Fruit fly (Drosophila melanogaster): ENCODE data around the gene EndoA.
A peak's percentile ranks its signal among the peaks of the same experiment; 100 is the strongest.

Gene EndoA

DNA sequence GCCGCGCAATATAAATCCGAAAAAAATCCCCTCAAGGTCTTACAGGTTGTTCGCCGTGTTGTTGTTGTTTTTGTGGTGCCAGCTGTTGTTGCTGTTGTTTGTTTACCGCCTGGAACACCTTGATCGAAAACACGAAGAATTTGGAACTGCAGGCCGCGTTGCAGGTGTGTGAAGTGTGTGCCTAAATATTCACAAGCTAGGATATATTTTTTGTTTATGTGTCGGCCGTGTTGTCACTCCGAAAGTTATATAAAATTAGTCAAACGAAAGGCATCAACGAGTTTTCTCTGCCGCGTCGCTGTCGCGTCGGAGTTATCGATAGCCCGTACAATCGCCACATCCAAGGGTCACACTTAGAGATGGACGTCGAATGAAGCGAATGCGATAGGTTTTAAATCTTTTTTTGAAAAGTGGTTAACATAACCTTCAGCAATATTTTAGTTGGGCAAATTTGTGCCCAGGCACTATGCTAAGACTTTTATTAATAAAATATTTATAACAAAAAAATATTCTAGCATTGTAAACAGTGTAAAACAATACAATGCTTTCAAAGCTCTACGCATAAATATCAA is 22.0 kb downstream of the EndoA start, which contains the start of gene Mpc1 (continued):
- TF ChIP-seq zen2 (GFP tag; IDR thresholded peaks at IDR 0.05; ENCODE audit: partially characterized antibody), result peak; percentile 52; the same call in 2 of the 3 replicates
- TF ChIP-seq CG10462 (GFP tag; optimal IDR thresholded peaks at IDR 0.05), result no peak
- no peak for TF ChIP-seq CG17328 (GFP tag; IDR thresholded peaks at IDR 0.05)
- TF ChIP-seq ind (GFP tag; optimal IDR thresholded peaks at IDR 0.05), result no peak
- TF ChIP-seq CG3281 (GFP tag; optimal IDR thresholded peaks at IDR 0.05), result no peak
- TF ChIP-seq zen (tag; optimal IDR thresholded peaks at IDR 0.05), result no peak
- no peak for TF ChIP-seq yki (optimal IDR thresholded peaks at IDR 0.05)
- TF ChIP-seq CrebB (tag; optimal IDR thresholded peaks at IDR 0.05), result no peak
- no peak for TF ChIP-seq CG3163 (GFP tag; optimal IDR thresholded peaks at IDR 0.05)
- TF ChIP-seq sna (GFP tag; IDR thresholded peaks at IDR 0.05; ENCODE audit: partially characterized antibody), result 0 out of 2 replicates have a peak, but pooled peaks have one; percentile 64
- TF ChIP-seq Ssrp (tag; optimal IDR thresholded peaks at IDR 0.05), result no peak
- TF ChIP-seq vnd (GFP tag; IDR thresholded peaks at IDR 0.05; ENCODE audit: partially characterized antibody), result peak; percentile 67
- no peak for TF ChIP-seq CG17612 (GFP tag; IDR thresholded peaks at IDR 0.05)
- no peak for TF ChIP-seq Mrtf (GFP tag; IDR thresholded peaks at IDR 0.05)
- TF ChIP-seq CG30020 (tag; optimal IDR thresholded peaks at IDR 0.05), result peak; percentile 46
- peak; percentile 56; the same call in 1 of the 4 replicates for TF ChIP-seq chinmo (GFP tag; IDR thresholded peaks at IDR 0.05; ENCODE audit: partially characterized antibody)
- TF ChIP-seq CG6654 (GFP tag; optimal IDR thresholded peaks at IDR 0.05), result no peak
- no peak for TF ChIP-seq CG6254 (GFP tag; optimal IDR thresholded peaks at IDR 0.05)
- peak; percentile 46 for TF ChIP-seq CG10543 (GFP tag; optimal IDR thresholded peaks at IDR 0.05)
- TF ChIP-seq CG3995 (GFP tag; optimal IDR thresholded peaks at IDR 0.05), result no peak
- TF ChIP-seq crp (GFP tag; optimal IDR thresholded peaks at IDR 0.05), result peak in 1 of 2 experiments; percentile 54
- 0 out of 3 replicates have a peak, but pooled peaks have one; percentile 54 for TF ChIP-seq CG11456 (GFP tag; IDR thresholded peaks at IDR 0.05)
- TF ChIP-seq lilli (GFP tag; optimal IDR thresholded peaks at IDR 0.05), result peak; percentile 24
- TF ChIP-seq slp2 (GFP tag; optimal IDR thresholded peaks at IDR 0.05), result no peak
- peak; percentile 45 for TF ChIP-seq CHES-1-like (GFP tag; optimal IDR thresholded peaks at IDR 0.05)
- TF ChIP-seq Gug (GFP tag; IDR thresholded peaks at IDR 0.05), result peak; percentile 25; the same call in 1 of the 4 replicates
- peak; percentile 89 for TF ChIP-seq Dref (GFP tag; IDR thresholded peaks at IDR 0.05)
- TF ChIP-seq gcm (GFP tag; optimal IDR thresholded peaks at IDR 0.05), result no peak
- TF ChIP-seq H15 (GFP tag; IDR thresholded peaks at IDR 0.05), result no peak; the same call in 2 of the 3 replicates
- no peak for TF ChIP-seq CG12744 (GFP tag; optimal IDR thresholded peaks at IDR 0.05)
- no peak for TF ChIP-seq gce (GFP tag; IDR thresholded peaks at IDR 0.05)
- TF ChIP-seq ato (GFP tag; IDR thresholded peaks at IDR 0.05; ENCODE audit: partially characterized antibody), result peak; percentile 69
- no peak for TF ChIP-seq ab (GFP tag; optimal IDR thresholded peaks at IDR 0.05)
- no peak for TF ChIP-seq CG1024 (GFP tag; IDR thresholded peaks at IDR 0.05)
- peak; percentile 2 for TF ChIP-seq wek (GFP tag; optimal IDR thresholded peaks at IDR 0.05)
- no peak for TF ChIP-seq Oaz (GFP tag; IDR thresholded peaks at IDR 0.05)
- TF ChIP-seq trh (GFP tag; optimal IDR thresholded peaks at IDR 0.05), result no peak
- no peak for TF ChIP-seq CG12942 (GFP tag; optimal IDR thresholded peaks at IDR 0.05)
- peak; percentile 43 for TF ChIP-seq gem (tag; optimal IDR thresholded peaks at IDR 0.05)
- no peak for TF ChIP-seq slou (GFP tag; optimal IDR thresholded peaks at IDR 0.05)
- TF ChIP-seq Kr (GFP tag; optimal IDR thresholded peaks at IDR 0.05), result no peak
- no peak for TF ChIP-seq zfh2 (GFP tag; optimal IDR thresholded peaks at IDR 0.05)
- no peak for TF ChIP-seq CG33557 (GFP tag; optimal IDR thresholded peaks at IDR 0.05)
- TF ChIP-seq sens-2 (GFP tag; IDR thresholded peaks at IDR 0.05), result no peak
- TF ChIP-seq tin (GFP tag; optimal IDR thresholded peaks at IDR 0.05), result no peak
- TF ChIP-seq zf30C (GFP tag; optimal IDR thresholded peaks at IDR 0.05), result no peak
- TF ChIP-seq salm (tag; optimal IDR thresholded peaks at IDR 0.05), result no peak
- TF ChIP-seq vvl (GFP tag; IDR thresholded peaks at IDR 0.05), result no peak; the same call in 1 of the 2 replicates
- no peak for TF ChIP-seq CG32767 (GFP tag; IDR thresholded peaks at IDR 0.05)
- no peak for TF ChIP-seq gcm2 (GFP tag; optimal IDR thresholded peaks at IDR 0.05)
- no peak for TF ChIP-seq CG2875 (GFP tag; optimal IDR thresholded peaks at IDR 0.05)

All from whole organism, embryonic.